Fruit fly (Drosophila melanogaster) whole organism, embryonic: Measurements from ENCODE around the gene fred.

ENCODE experiments used
- BtbVII ChIP-seq: fragments of 200-800 bp; sonication (Bioruptor generic); optimal IDR thresholded peaks from 3 replicates; lab custom pipeline; 2017; ENCODE audit warnings: missing biosample characterization, mild to moderate bottlenecking, missing genetic modification characterization
- Bteb2 ChIP-seq: fragments of 200-800 bp; sonication (Bioruptor generic); optimal IDR thresholded peaks from 2 replicates; lab custom pipeline; 2016; ENCODE audit warnings: missing biosample characterization, missing genetic modification characterization
- CG10654 ChIP-seq: fragments of 200-800 bp; sonication (Bioruptor generic); optimal IDR thresholded peaks from 2 replicates; lab custom pipeline; 2016; ENCODE audit warnings: missing biosample characterization, missing genetic modification characterization
- CG11247 ChIP-seq: fragments of 200-800 bp; sonication (Bioruptor generic); IDR thresholded peaks from 2 replicates; pipeline ENCODE4 v1.3.6; 2022; ENCODE audit warnings: missing biosample characterization, missing genetic modification characterization
- CG11504 ChIP-seq: fragments of 200-800 bp; sonication (Bioruptor generic); optimal IDR thresholded peaks from 3 replicates; lab custom pipeline; 2019; ENCODE audit warnings: missing biosample characterization, mild to moderate bottlenecking, missing genetic modification characterization, moderate library complexity
- CG12071 ChIP-seq: fragments of 200-800 bp; sonication (Bioruptor generic); optimal IDR thresholded peaks from 3 replicates; lab custom pipeline; 2018; ENCODE audit warnings: missing biosample characterization, mild to moderate bottlenecking, missing genetic modification characterization
- CG12104 ChIP-seq: fragments of 200-800 bp; sonication (Bioruptor generic); optimal IDR thresholded peaks from 3 replicates; lab custom pipeline; 2016; ENCODE audit warnings: missing biosample characterization, missing genetic modification characterization
- CG12391 ChIP-seq: fragments of 200-800 bp; sonication (Bioruptor generic); optimal IDR thresholded peaks from 3 replicates; lab custom pipeline; 2018; ENCODE audit warnings: missing biosample characterization, mild to moderate bottlenecking, missing genetic modification characterization, moderate library complexity
- CG13424 ChIP-seq: fragments of 200-800 bp; sonication (Bioruptor generic); optimal IDR thresholded peaks from 2 replicates; lab custom pipeline; 2019; ENCODE audit warnings: missing biosample characterization, mild to moderate bottlenecking, missing genetic modification characterization, moderate library complexity
- CG15011 ChIP-seq: fragments of 200-800 bp; sonication (Bioruptor generic); optimal IDR thresholded peaks from 3 replicates; lab custom pipeline; 2018; ENCODE audit warnings: missing biosample characterization, mild to moderate bottlenecking, missing genetic modification characterization
- CG15269 ChIP-seq: fragments of 200-800 bp; sonication (Bioruptor generic); optimal IDR thresholded peaks from 2 replicates; lab custom pipeline; 2018; ENCODE audit warnings: missing biosample characterization, mild to moderate bottlenecking, missing genetic modification characterization, moderate library complexity
- CG15514 ChIP-seq: fragments of 200-800 bp; sonication (Bioruptor generic); optimal IDR thresholded peaks from 3 replicates; lab custom pipeline; 2017; ENCODE audit warnings: missing biosample characterization, missing genetic modification characterization, mild to moderate bottlenecking, moderate library complexity, missing genetic modification reagents
- CG17186 ChIP-seq: fragments of 200-800 bp; sonication (Bioruptor generic); optimal IDR thresholded peaks from 3 replicates; lab custom pipeline; 2017; ENCODE audit warnings: missing biosample characterization, missing genetic modification reagents, missing genetic modification characterization
- CG18262 ChIP-seq: fragments of 200-800 bp; optimal IDR thresholded peaks from 3 replicates; lab custom pipeline; 2019; ENCODE audit warnings: missing biosample characterization, mild to moderate bottlenecking, missing genetic modification characterization, moderate library complexity
- CG31441 ChIP-seq: fragments of 200-800 bp; sonication (Bioruptor generic); IDR thresholded peaks from 2 replicates; pipeline ENCODE4 v1.3.6; 2022; ENCODE audit warnings: missing biosample characterization, missing genetic modification characterization
- CG3281 ChIP-seq: fragments of 200-800 bp; sonication (Bioruptor generic); optimal IDR thresholded peaks from 3 replicates; lab custom pipeline; 2017; ENCODE audit warnings: missing biosample characterization, mild to moderate bottlenecking, missing genetic modification characterization
- CG42726 ChIP-seq: fragments of 200-800 bp; sonication (Bioruptor generic); IDR thresholded peaks from 2 replicates; pipeline ENCODE4 v1.3.6; 2022; ENCODE audit warnings: missing biosample characterization, missing genetic modification characterization; ENCODE audit not compliant: partially characterized antibody
- CG4360 ChIP-seq: fragments of 200-800 bp; sonication (Bioruptor generic); IDR thresholded peaks from 2 replicates; pipeline ENCODE4 v1.3.6; 2022; ENCODE audit warnings: missing biosample characterization, missing genetic modification characterization
- CG5180 ChIP-seq: fragments of 200-800 bp; sonication (Bioruptor generic); optimal IDR thresholded peaks from 3 replicates; lab custom pipeline; 2017; ENCODE audit warnings: missing biosample characterization, missing genetic modification characterization, mild to moderate bottlenecking, moderate library complexity, missing genetic modification reagents
- CG6765 ChIP-seq: fragments of 200-800 bp; sonication (Bioruptor generic); optimal IDR thresholded peaks from 3 replicates; lab custom pipeline; 2017; ENCODE audit warnings: missing biosample characterization, mild to moderate bottlenecking, missing genetic modification characterization
- CG6791 ChIP-seq: fragments of 200-800 bp; sonication (Bioruptor generic); IDR thresholded peaks from 3 replicates; pipeline ENCODE4 v1.3.6; 2022; ENCODE audit warnings: missing biosample characterization, missing genetic modification characterization; ENCODE audit not compliant: partially characterized antibody
- CG7271 ChIP-seq: fragments of 200-800 bp; sonication (Bioruptor generic); optimal IDR thresholded peaks from 2 replicates; lab custom pipeline; 2018; ENCODE audit warnings: missing biosample characterization, mild to moderate bottlenecking, missing genetic modification characterization, moderate library complexity
- CG7987 ChIP-seq: fragments of 200-800 bp; sonication (Bioruptor generic); optimal IDR thresholded peaks from 2 replicates; lab custom pipeline; 2018; ENCODE audit warnings: missing biosample characterization, mild to moderate bottlenecking, missing genetic modification characterization, moderate library complexity
- CG9437 ChIP-seq: fragments of 200-800 bp; sonication (Bioruptor generic); optimal IDR thresholded peaks from 2 replicates; lab custom pipeline; 2018; ENCODE audit warnings: missing biosample characterization, mild to moderate bottlenecking, missing genetic modification characterization
- Fer1 ChIP-seq: fragments of 200-800 bp; sonication (Bioruptor generic); optimal IDR thresholded peaks from 2 replicates; lab custom pipeline; 2017; ENCODE audit warnings: missing biosample characterization, mild to moderate bottlenecking, missing genetic modification characterization
- HLHmδ ChIP-seq: fragments of 200-800 bp; sonication (Bioruptor generic); optimal IDR thresholded peaks from 2 replicates; lab custom pipeline; 2018; ENCODE audit warnings: missing biosample characterization, mild to moderate bottlenecking, missing genetic modification characterization, moderate library complexity
- Hr51 ChIP-seq, 2 experiments: fragments of 200-800 bp; sonication (Bioruptor generic); optimal IDR thresholded peaks; 2 replicates in 1 of 2; 3 replicates in 1 of 2; lab custom pipeline; 2016 to 2018; ENCODE audit warnings: missing biosample characterization in 2 of 2, missing genetic modification characterization in 2 of 2, mild to moderate bottlenecking in 1 of 2, moderate library complexity in 1 of 2
- Lhr ChIP-seq: fragments of 200-800 bp; sonication (Bioruptor generic); optimal IDR thresholded peaks from 3 replicates; lab custom pipeline; 2017; ENCODE audit warnings: mild to moderate bottlenecking, missing biosample characterization, missing genetic modification reagents, missing genetic modification characterization
- Mrtf ChIP-seq: fragments of 200-800 bp; sonication (Bioruptor generic); IDR thresholded peaks from 3 replicates; pipeline ENCODE4 v1.3.6; 2022; ENCODE audit warnings: missing biosample characterization, missing genetic modification characterization
- Optix ChIP-seq: fragments of 200-800 bp; sonication (Bioruptor generic); IDR thresholded peaks from 3 replicates; pipeline ENCODE4 v1.3.6; 2022; ENCODE audit warnings: missing biosample characterization, missing genetic modification characterization
- Ravus ChIP-seq: fragments of 200-800 bp; sonication (Bioruptor generic); IDR thresholded peaks from 2 replicates; pipeline ENCODE4 v1.3.6; 2022; ENCODE audit warnings: missing biosample characterization, missing genetic modification characterization
- Rx ChIP-seq: fragments of 200-800 bp; sonication (Bioruptor generic); IDR thresholded peaks from 2 replicates; pipeline ENCODE4 v1.3.6; 2022; ENCODE audit warnings: missing biosample characterization, missing genetic modification characterization
- TFAM ChIP-seq: fragments of 200-800 bp; sonication (Bioruptor generic); optimal IDR thresholded peaks from 2 replicates; lab custom pipeline; 2017; ENCODE audit warnings: missing biosample characterization, missing genetic modification characterization, inconsistent platforms
- Taf1 ChIP-seq: fragments of 200-800 bp; sonication (Bioruptor generic); IDR thresholded peaks from 2 replicates; pipeline ENCODE4 v1.3.6; 2022; ENCODE audit warnings: missing biosample characterization, missing genetic modification characterization
- Vsx1 ChIP-seq: fragments of 200-800 bp; sonication (Bioruptor generic); optimal IDR thresholded peaks from 2 replicates; lab custom pipeline; 2017; ENCODE audit warnings: missing biosample characterization, mild to moderate bottlenecking, missing genetic modification characterization, missing genetic modification reagents
- bab2 ChIP-seq: fragments of 200-800 bp; sonication (Bioruptor generic); optimal IDR thresholded peaks from 2 replicates; lab custom pipeline; 2016; ENCODE audit warnings: missing biosample characterization, missing genetic modification characterization
- disco-r ChIP-seq: fragments of 200-800 bp; sonication (Bioruptor generic); optimal IDR thresholded peaks from 2 replicates; lab custom pipeline; 2016; ENCODE audit warnings: missing biosample characterization, missing genetic modification characterization
- ewg ChIP-seq: fragments of 200-800 bp; sonication (Bioruptor generic); optimal IDR thresholded peaks from 3 replicates; lab custom pipeline; 2017; ENCODE audit warnings: mild to moderate bottlenecking, missing biosample characterization, missing genetic modification reagents, missing genetic modification characterization
- gt ChIP-seq: fragments of 200-800 bp; sonication (Bioruptor generic); IDR thresholded peaks from 2 replicates; pipeline ENCODE4 v1.3.6; 2022; ENCODE audit warnings: missing biosample characterization, missing genetic modification characterization
- inv ChIP-seq: fragments of 200-800 bp; sonication (Bioruptor generic); IDR thresholded peaks from 2 replicates; pipeline ENCODE4 v1.3.6; 2022; ENCODE audit warnings: missing biosample characterization, missing genetic modification characterization; ENCODE audit not compliant: partially characterized antibody
- nerfin-1 ChIP-seq: fragments of 200-800 bp; sonication (Bioruptor generic); optimal IDR thresholded peaks from 3 replicates; lab custom pipeline; 2019; ENCODE audit warnings: missing biosample characterization, mild to moderate bottlenecking, missing genetic modification characterization, moderate library complexity
- pho ChIP-seq: fragments of 200-800 bp; sonication (Bioruptor generic); optimal IDR thresholded peaks from 2 replicates; lab custom pipeline; 2016; ENCODE audit warnings: missing biosample characterization, missing genetic modification characterization
- psq ChIP-seq: fragments of 200-800 bp; sonication (Bioruptor generic); optimal IDR thresholded peaks from 2 replicates; lab custom pipeline; 2017; ENCODE audit warnings: missing biosample characterization, missing genetic modification characterization
- pzg ChIP-seq: fragments of 200-800 bp; sonication (Bioruptor generic); optimal IDR thresholded peaks from 3 replicates; lab custom pipeline; 2018; ENCODE audit warnings: missing biosample characterization, mild to moderate bottlenecking, missing genetic modification characterization, moderate library complexity
- repo ChIP-seq: fragments of 200-800 bp; sonication (Bioruptor generic); optimal IDR thresholded peaks from 2 replicates; lab custom pipeline; 2016; ENCODE audit warnings: missing biosample characterization, missing genetic modification characterization
- sens-2 ChIP-seq: fragments of 200-800 bp; sonication (Bioruptor generic); IDR thresholded peaks from 2 replicates; pipeline ENCODE4 v1.3.6; 2022; ENCODE audit warnings: missing biosample characterization, missing genetic modification characterization
- sim ChIP-seq: fragments of 200-800 bp; sonication (Bioruptor generic); IDR thresholded peaks from 2 replicates; pipeline ENCODE4 v1.3.6; 2022; ENCODE audit warnings: missing biosample characterization, missing genetic modification characterization
- ttk ChIP-seq: fragments of 200-800 bp; sonication (Bioruptor generic); IDR thresholded peaks from 2 replicates; pipeline ENCODE4 v2.1.2; 2022; ENCODE audit warnings: missing biosample characterization, missing genetic modification characterization
- unc-4 ChIP-seq: fragments of 200-800 bp; sonication (Bioruptor generic); IDR thresholded peaks from 2 replicates; pipeline ENCODE4 v1.3.6; 2022; ENCODE audit warnings: missing biosample characterization, missing genetic modification characterization; ENCODE audit not compliant: partially characterized antibody
- wdn ChIP-seq: fragments of 200-800 bp; sonication (Bioruptor generic); IDR thresholded peaks from 2 replicates; pipeline ENCODE4 v1.3.6; 2022; ENCODE audit warnings: missing biosample characterization, missing genetic modification characterization

Gene fred

DNA sequence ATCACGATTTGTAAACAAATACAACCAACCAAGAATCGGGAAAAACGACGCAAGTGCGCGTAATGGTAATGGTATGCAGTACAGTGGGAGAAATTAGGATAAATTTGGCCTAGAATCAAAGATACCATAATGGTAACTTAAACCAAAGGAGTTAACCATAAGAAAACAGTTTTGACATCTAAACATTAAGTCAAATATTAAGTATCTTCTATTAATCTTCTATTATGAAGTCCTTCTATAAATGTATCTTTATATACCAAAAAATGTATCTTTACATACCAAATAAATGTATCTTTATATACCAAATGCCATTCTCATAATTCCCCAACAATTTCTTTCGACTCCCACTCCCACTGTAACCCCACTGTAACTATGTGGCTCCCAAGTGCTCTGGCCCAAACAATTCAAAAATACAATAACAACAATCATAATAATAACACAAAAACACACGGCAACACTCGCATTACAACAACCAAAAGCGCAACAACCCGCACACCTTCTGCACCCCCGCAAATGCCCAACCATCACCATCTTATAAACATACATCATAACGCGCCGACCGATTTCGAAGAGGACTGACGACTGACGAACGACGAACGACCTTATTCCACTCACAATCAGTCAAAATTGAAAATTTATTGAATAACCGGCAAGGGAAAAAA is 135.9 kb downstream of the fred start (continued):
- no peak for TF ChIP-seq CG7987 (GFP tag; lab: Kevin White, UChicago)
- TF ChIP-seq CG15011 (GFP tag; lab: Kevin White, UChicago), result no peak
- TF ChIP-seq HLHmδ (GFP tag; lab: Kevin White, UChicago), result no peak
- no peak for TF ChIP-seq gt (GFP tag; lab: Robert Waterston, UW)
- no peak for TF ChIP-seq sens-2
- TF ChIP-seq repo (GFP tag; lab: Kevin White, UChicago), result no peak
- no peak for TF ChIP-seq Bteb2 (GFP tag; lab: Kevin White, UChicago)
- TF ChIP-seq Optix (GFP tag; lab: Robert Waterston, UW), result no peak
- no peak for TF ChIP-seq CG42726 (GFP tag; lab: Robert Waterston, UW)
- no peak for TF ChIP-seq Fer1 (GFP tag; lab: Kevin White, UChicago)
- TF ChIP-seq CG18262 (tag; lab: Kevin White, UChicago), result peak; percentile 54
- no peak for TF ChIP-seq sim
- no peak for TF ChIP-seq TFAM (GFP tag; lab: Kevin White, UChicago)
- TF ChIP-seq CG12391 (tag; lab: Kevin White, UChicago), result peak; percentile 42
- TF ChIP-seq CG12071, result no peak
- peak; percentile 2 for TF ChIP-seq ewg (GFP tag; lab: Kevin White, UChicago)
- TF ChIP-seq CG31441, result peak; percentile 38; the same call in 1 of the 2 replicates
- no peak for TF ChIP-seq wdn (GFP tag; lab: Robert Waterston, UW)
- no peak for TF ChIP-seq BtbVII (GFP tag; lab: Kevin White, UChicago)
- no peak for TF ChIP-seq Vsx1 (GFP tag; lab: Kevin White, UChicago)
- TF ChIP-seq Rx (GFP tag; lab: Robert Waterston, UW), result no peak
- TF ChIP-seq pzg, result no peak
- TF ChIP-seq inv (GFP tag; lab: Robert Waterston, UW), result no peak
- TF ChIP-seq Taf1 (GFP tag; lab: Robert Waterston, UW), result no peak
- no peak for TF ChIP-seq CG15514 (GFP tag; lab: Kevin White, UChicago)
- no peak for TF ChIP-seq CG17186 (GFP tag; lab: Kevin White, UChicago)
- TF ChIP-seq CG10654 (GFP tag; lab: Kevin White, UChicago), result no peak
- peak; percentile 5 for TF ChIP-seq CG15269 (tag; lab: Kevin White, UChicago)
- TF ChIP-seq disco-r (GFP tag; lab: Kevin White, UChicago), result no peak
- peak; percentile 1 for TF ChIP-seq CG9437 (GFP tag; lab: Kevin White, UChicago)
- no peak for TF ChIP-seq Ravus
- no peak for TF ChIP-seq bab2 (GFP tag; lab: Kevin White, UChicago)
- TF ChIP-seq CG6765 (GFP tag; lab: Kevin White, UChicago), result no peak
- TF ChIP-seq CG13424, result peak; percentile 26
- no peak for TF ChIP-seq CG6791 (GFP tag; lab: Robert Waterston, UW)
- no peak for TF ChIP-seq psq (GFP tag; lab: Kevin White, UChicago)
- peak in 1 of 2 experiments; percentile 36 for TF ChIP-seq Hr51 (GFP tag; optimal IDR thresholded peaks at IDR 0.05; lab: Kevin White, UChicago)
- TF ChIP-seq CG4360, result peak; percentile 72
- peak; percentile 54 for TF ChIP-seq CG11504
- no peak for TF ChIP-seq CG5180 (GFP tag; lab: Kevin White, UChicago)
- no peak for TF ChIP-seq Mrtf (GFP tag; lab: Robert Waterston, UW)
- no peak for TF ChIP-seq pho
- TF ChIP-seq CG3281 (GFP tag; lab: Kevin White, UChicago), result no peak
- TF ChIP-seq CG7271 (tag; lab: Kevin White, UChicago), result no peak
- TF ChIP-seq nerfin-1, result no peak
- no peak for TF ChIP-seq unc-4 (GFP tag; lab: Robert Waterston, UW)
- no peak for TF ChIP-seq CG12104 (GFP tag; lab: Kevin White, UChicago)
- TF ChIP-seq Lhr, result peak; percentile 3
- TF ChIP-seq CG11247 (GFP tag; lab: Robert Waterston, UW), result no peak
- no peak for TF ChIP-seq ttk (GFP tag; lab: Robert Waterston, UW)
